Fruit fly (Drosophila melanogaster) whole organism, wandering third instar larva: ENCODE data around the gene CG13048.

ENCODE experiments used
- Abd-B ChIP-seq: fragments of >200 bp; optimal IDR thresholded peaks from 2 replicates; lab custom pipeline; 2017; ENCODE audit warnings: missing biosample characterization, missing genetic modification characterization
- CG32264 ChIP-seq: fragments of 200-800 bp; sonication (Bioruptor generic); optimal IDR thresholded peaks from 2 replicates; lab custom pipeline; 2016; ENCODE audit warnings: missing biosample characterization, missing genetic modification characterization
- CG9705 ChIP-seq: fragments of 200-800 bp; sonication (Bioruptor generic); optimal IDR thresholded peaks from 2 replicates; lab custom pipeline; 2018; ENCODE audit warnings: missing biosample characterization, mild to moderate bottlenecking, missing genetic modification characterization
- CrebA ChIP-seq: fragments of 200-800 bp; sonication (Bioruptor generic); optimal IDR thresholded peaks from 2 replicates; lab custom pipeline; 2016; ENCODE audit warnings: missing biosample characterization, mild to moderate bottlenecking, missing genetic modification characterization, borderline replicate concordance
- Dfd ChIP-seq: fragments of >200 bp; optimal IDR thresholded peaks from 2 replicates; lab custom pipeline; 2017; ENCODE audit warnings: missing biosample characterization, missing genetic modification characterization
- Dif ChIP-seq: fragments of 200-275, 200-300 bp; sonication (Bioruptor generic); optimal IDR thresholded peaks from 2 replicates; lab custom pipeline; 2018; ENCODE audit warnings: missing biosample characterization, missing genetic modification characterization; ENCODE audit not compliant: partially characterized antibody
- GATAd ChIP-seq: sonication (Bioruptor generic); optimal IDR thresholded peaks from 2 replicates; lab custom pipeline; 2016; ENCODE audit warnings: missing biosample characterization, missing genetic modification characterization
- HLH106 ChIP-seq: fragments of 200-800 bp; optimal IDR thresholded peaks from 3 replicates; lab custom pipeline; 2019; ENCODE audit warnings: missing biosample characterization, mild to moderate bottlenecking, missing genetic modification characterization, moderate library complexity
- Hnf4 ChIP-seq: fragments of 200-800 bp; sonication (Bioruptor generic); optimal IDR thresholded peaks from 2 replicates; lab custom pipeline; 2016; ENCODE audit warnings: missing biosample characterization, mild to moderate bottlenecking, missing genetic modification characterization
- Hr78 ChIP-seq: fragments of >200 bp; optimal IDR thresholded peaks from 2 replicates; lab custom pipeline; 2017; ENCODE audit warnings: missing biosample characterization, missing genetic modification characterization
- Jra ChIP-seq: sonication (Bioruptor generic); optimal IDR thresholded peaks from 2 replicates; lab custom pipeline; 2016; ENCODE audit warnings: missing biosample characterization, missing genetic modification characterization
- Mio ChIP-seq: sonication (Bioruptor generic); optimal IDR thresholded peaks from 2 replicates; lab custom pipeline; 2016; ENCODE audit warnings: missing biosample characterization, missing genetic modification characterization
- Myc ChIP-seq: fragments of >200 bp; optimal IDR thresholded peaks from 2 replicates; lab custom pipeline; 2017
- Rel ChIP-seq, 2 experiments: fragments of 200-800 bp; sonication (Bioruptor generic) in 1 of 2; optimal IDR thresholded peaks; 2 replicates in 1 of 2; 3 replicates in 1 of 2; lab custom pipeline; 2016 to 2019; ENCODE audit warnings: mild to moderate bottlenecking in 2 of 2, missing biosample characterization in 2 of 2, missing genetic modification characterization in 2 of 2, moderate library complexity in 1 of 2
- Sp1 ChIP-seq: fragments of 200-800 bp; sonication (Bioruptor generic); optimal IDR thresholded peaks from 3 replicates; lab custom pipeline; 2019; ENCODE audit warnings: missing biosample characterization, mild to moderate bottlenecking, missing genetic modification characterization, moderate library complexity
- Vsx2 ChIP-seq: fragments of 200-300, 225-300 bp; sonication (Bioruptor generic); optimal IDR thresholded peaks from 2 replicates; lab custom pipeline; 2018; ENCODE audit warnings: missing biosample characterization, missing genetic modification characterization; ENCODE audit not compliant: partially characterized antibody
- br ChIP-seq: fragments of 200-800 bp; sonication (Bioruptor generic); optimal IDR thresholded peaks from 2 replicates; lab custom pipeline; 2016; ENCODE audit warnings: missing biosample characterization, missing genetic modification characterization
- brk ChIP-seq: fragments of 200-800 bp; sonication (Bioruptor generic); optimal IDR thresholded peaks from 2 replicates; lab custom pipeline; 2016; ENCODE audit warnings: missing biosample characterization, mild to moderate bottlenecking, missing genetic modification characterization
- dl ChIP-seq, 2 experiments: fragments of 175-275, 200-275 bp in 1 of 2; fragments of 200-275 bp in 1 of 2; sonication (Bioruptor generic); optimal IDR thresholded peaks; lab custom pipeline; 2018; ENCODE audit warnings: mild to moderate bottlenecking in 2 of 2, missing biosample characterization in 2 of 2, missing genetic modification characterization in 2 of 2, moderate library complexity in 2 of 2; ENCODE audit not compliant: partially characterized antibody in 2 of 2, insufficient read depth in 1 of 2
- dmrt93B ChIP-seq: fragments of 200-800 bp; sonication (Bioruptor generic); optimal IDR thresholded peaks from 2 replicates; lab custom pipeline; 2018; ENCODE audit warnings: missing biosample characterization, mild to moderate bottlenecking, missing genetic modification characterization
- dsf ChIP-seq: sonication (Bioruptor generic); optimal IDR thresholded peaks from 2 replicates; lab custom pipeline; 2016; ENCODE audit warnings: missing biosample characterization, missing genetic modification characterization, borderline replicate concordance
- ey ChIP-seq: fragments of 200-800 bp; sonication (Bioruptor generic); optimal IDR thresholded peaks from 2 replicates; lab custom pipeline; 2016; ENCODE audit warnings: missing biosample characterization, missing genetic modification characterization
- fru ChIP-seq: fragments of 200-800 bp; sonication (Bioruptor generic); optimal IDR thresholded peaks from 3 replicates; lab custom pipeline; 2016; ENCODE audit warnings: missing biosample characterization, mild to moderate bottlenecking, missing genetic modification characterization
- h ChIP-seq: fragments of 200-800 bp; sonication (Bioruptor generic); optimal IDR thresholded peaks from 3 replicates; lab custom pipeline; 2016; ENCODE audit warnings: missing biosample characterization, mild to moderate bottlenecking, missing genetic modification characterization
- jim ChIP-seq: fragments of 175-275, 200-325 bp; sonication (Bioruptor generic); optimal IDR thresholded peaks from 2 replicates; lab custom pipeline; 2016; ENCODE audit warnings: missing biosample characterization, mild to moderate bottlenecking, missing genetic modification characterization
- lola ChIP-seq: fragments of >200 bp; optimal IDR thresholded peaks from 2 replicates; lab custom pipeline; 2017; ENCODE audit warnings: missing biosample characterization, missing genetic modification characterization
- pan ChIP-seq: fragments of >200 bp; optimal IDR thresholded peaks from 2 replicates; lab custom pipeline; 2017
- psq ChIP-seq: fragments of 200-800 bp; sonication (Bioruptor generic); optimal IDR thresholded peaks from 3 replicates; lab custom pipeline; 2017; ENCODE audit warnings: missing biosample characterization, mild to moderate bottlenecking, missing genetic modification characterization, moderate library complexity
- sage ChIP-seq: fragments of 200-800 bp; sonication (Bioruptor generic); optimal IDR thresholded peaks from 2 replicates; lab custom pipeline; 2016; ENCODE audit warnings: missing biosample characterization, mild to moderate bottlenecking, missing genetic modification characterization
- tai ChIP-seq: sonication (Bioruptor generic); optimal IDR thresholded peaks from 2 replicates; lab custom pipeline; 2016; ENCODE audit warnings: missing biosample characterization, missing genetic modification characterization
- usp ChIP-seq: fragments of >200 bp; optimal IDR thresholded peaks from 2 replicates; lab custom pipeline; 2017; ENCODE audit warnings: missing biosample characterization, missing genetic modification characterization
- woc ChIP-seq: sonication (Bioruptor generic); optimal IDR thresholded peaks from 2 replicates; lab custom pipeline; 2016; ENCODE audit warnings: missing biosample characterization, mild to moderate bottlenecking, missing genetic modification characterization

CG13048 gene

dm6 chr3L:16305820-16306650 lies 22.3 kb upstream of the CG13048 start, which contains the start of the genes CG13043 and CG13063:
TSS of gene CG13043 (minus strand) at chr3L:16305870.
TSS of gene CG13063 (plus strand) at chr3L:16306600.
- no peak for TF ChIP-seq Dif (GFP tag; lab: Kevin White, UChicago)
- no peak for TF ChIP-seq Sp1
- no peak for TF ChIP-seq Abd-B (GFP tag; lab: Kevin White, UChicago)
- no peak for TF ChIP-seq psq (GFP tag; lab: Kevin White, UChicago)
- TF ChIP-seq Dfd (GFP tag; lab: Kevin White, UChicago): no peak
- no peak for TF ChIP-seq Vsx2 (GFP tag; lab: Kevin White, UChicago)
- TF ChIP-seq CrebA: no peak
- no peak for TF ChIP-seq Hnf4 (GFP tag; lab: Kevin White, UChicago)
- no peak for TF ChIP-seq HLH106
- TF ChIP-seq CG32264 (GFP tag; lab: Kevin White, UChicago): no peak
- no peak for TF ChIP-seq lola
- TF ChIP-seq br (GFP tag; lab: Kevin White, UChicago): no peak
- no peak for TF ChIP-seq fru
- TF ChIP-seq dl (GFP tag; optimal IDR thresholded peaks at IDR 0.05; lab: Kevin White, UChicago; ENCODE audit: insufficient read depth in 1 of 2, partially characterized antibody in 2 of 2): no peak
- TF ChIP-seq dmrt93B (GFP tag; lab: Kevin White, UChicago): no peak
- no peak for TF ChIP-seq jim (GFP tag; lab: Kevin White, UChicago)
- no peak for TF ChIP-seq Myc (lab: Kevin White, UChicago)
- TF ChIP-seq pan (lab: Kevin White, UChicago): no peak

- no peak for TF ChIP-seq Mio
- TF ChIP-seq jim (GFP tag; lab: Kevin White, UChicago): no peak
- TF ChIP-seq GATAd (GFP tag; lab: Kevin White, UChicago): no peak
- TF ChIP-seq dsf: no peak
- no peak for TF ChIP-seq psq (GFP tag; lab: Kevin White, UChicago)
- no peak for TF ChIP-seq sage (GFP tag; lab: Kevin White, UChicago)
- no peak for TF ChIP-seq h (GFP tag; lab: Kevin White, UChicago)
- TF ChIP-seq CG9705 (GFP tag; lab: Kevin White, UChicago): no peak
- no peak for TF ChIP-seq CG32264 (GFP tag; lab: Kevin White, UChicago)
- TF ChIP-seq fru: no peak
- TF ChIP-seq Rel (GFP tag; optimal IDR thresholded peaks at IDR 0.05; lab: Kevin White, UChicago): no peak
- no peak for TF ChIP-seq Rel (tag; optimal IDR thresholded peaks at IDR 0.05; lab: Kevin White, UChicago)
- no peak for TF ChIP-seq usp (GFP tag; lab: Kevin White, UChicago)
- TF ChIP-seq ey (GFP tag; lab: Kevin White, UChicago): no peak
- no peak for TF ChIP-seq tai (GFP tag; lab: Kevin White, UChicago)
- no peak for TF ChIP-seq Hr78 (GFP tag; lab: Kevin White, UChicago)
- no peak for TF ChIP-seq brk
- no peak for TF ChIP-seq Hnf4 (GFP tag; lab: Kevin White, UChicago)
- TF ChIP-seq dl (GFP tag; optimal IDR thresholded peaks at IDR 0.05; lab: Kevin White, UChicago; ENCODE audit: insufficient read depth in 1 of 2, partially characterized antibody in 2 of 2): no peak
- TF ChIP-seq HLH106: no peak
- no peak for TF ChIP-seq Dfd (GFP tag; lab: Kevin White, UChicago)
Observed at dm6 chr3L:16303982-16304381, 20.3 kb upstream of the CG13048 start, which contains the start of gene CG43249. TSS of gene CG43249 (plus strand) at chr3L:16304282.

- no peak for TF ChIP-seq woc (GFP tag; lab: Kevin White, UChicago)
- TF ChIP-seq HLH106: no peak
Observed at dm6 chr3L:16303078-16303477, 19.4 kb upstream of the CG13048 start, which contains the start of gene CG13044. TSS of gene CG13044 (minus strand) at chr3L:16303178.

DNA sequence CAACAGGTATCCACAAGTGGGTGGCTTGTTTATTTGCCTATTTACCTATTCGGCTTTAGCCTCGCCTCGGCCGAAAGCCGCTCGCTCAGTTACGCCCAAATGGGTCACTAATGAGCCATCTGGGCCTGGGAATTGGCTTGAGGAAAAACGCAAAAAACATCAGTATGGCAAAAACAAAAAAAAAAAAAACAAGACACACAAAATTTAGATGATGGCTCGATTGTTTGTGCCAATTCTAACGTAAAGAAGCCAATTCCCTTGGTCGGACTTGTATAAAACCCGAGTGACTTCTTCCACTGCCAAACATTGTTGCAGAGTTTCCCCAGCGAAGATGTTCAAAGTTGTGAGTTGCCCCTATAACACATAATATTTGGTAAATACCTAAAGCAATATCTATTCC lies 17.4 kb upstream of the CG13048 start, which contains the start of gene CG4982:
TSS of gene CG4982 (plus strand) at position 301 of the 400 bp plus-strand sequence.
- TF ChIP-seq lola (no peak), dl (GFP tag; optimal IDR thresholded peaks at IDR 0.05; lab: Kevin White, UChicago; ENCODE audit: insufficient read depth in 1 of 2, partially characterized antibody in 2 of 2) (no peak), HLH106 (no peak), Hr78 (GFP tag; lab: Kevin White, UChicago) (no peak), pan (lab: Kevin White, UChicago) (no peak), brk (no peak), Jra (GFP tag; lab: Kevin White, UChicago) (no peak), Dif (GFP tag; lab: Kevin White, UChicago) (no peak), sage (GFP tag; lab: Kevin White, UChicago) (no peak)
